Fruit fly (Drosophila melanogaster): ENCODE results near the gene SPE.

The SPE gene

dm6 chr3R:23721936-23722335 lies 35.9 kb downstream of the SPE start (continued):
- no peak for TF ChIP-seq HLH3B (GFP tag; IDR thresholded peaks at IDR 0.05)
- TF ChIP-seq hbn (GFP tag; IDR thresholded peaks at IDR 0.05; ENCODE audit: partially characterized antibody): no peak
- TF ChIP-seq GATAe (GFP tag; conservative IDR thresholded peaks at IDR 0.05): no peak
- no peak for TF ChIP-seq CG8765 (GFP tag; IDR thresholded peaks at IDR 0.05)
- TF ChIP-seq Fer2 (tag; optimal IDR thresholded peaks at IDR 0.05): no peak
- TF ChIP-seq CG3281 (GFP tag; optimal IDR thresholded peaks at IDR 0.05): peak; percentile 2
- no peak for TF ChIP-seq hb (GFP tag; IDR thresholded peaks at IDR 0.05; ENCODE audit: partially characterized antibody)
- TF ChIP-seq CG3838 (GFP tag; optimal IDR thresholded peaks at IDR 0.05): no peak
- no peak for TF ChIP-seq CG17802 (tag; optimal IDR thresholded peaks at IDR 0.05)
- TF ChIP-seq bab2 (GFP tag; optimal IDR thresholded peaks at IDR 0.05): no peak
- no peak for TF ChIP-seq Kr (GFP tag; optimal IDR thresholded peaks at IDR 0.05)
- no peak for TF ChIP-seq CG30431 (GFP tag; optimal IDR thresholded peaks at IDR 0.05)
- TF ChIP-seq ci (GFP tag; IDR thresholded peaks at IDR 0.05): 0 out of 3 replicates have a peak, but pooled peaks have one; percentile 26
- TF ChIP-seq tap (tag; optimal IDR thresholded peaks at IDR 0.05): peak; percentile 22
- no peak for TF ChIP-seq ab (GFP tag; optimal IDR thresholded peaks at IDR 0.05)
- TF ChIP-seq Dek (tag; optimal IDR thresholded peaks at IDR 0.05): peak; percentile 83
- TF ChIP-seq CG4820 (GFP tag; optimal IDR thresholded peaks at IDR 0.05): no peak
- no peak for TF ChIP-seq Nf-YB (GFP tag; optimal IDR thresholded peaks at IDR 0.05)
- TF ChIP-seq Nf-YA (GFP tag; IDR thresholded peaks at IDR 0.05): no peak
- no peak for TF ChIP-seq CG31388 (GFP tag; optimal IDR thresholded peaks at IDR 0.05)
- TF ChIP-seq Lhr (GFP tag; optimal IDR thresholded peaks at IDR 0.05): peak; percentile 87
- TF ChIP-seq CG12391 (tag; optimal IDR thresholded peaks at IDR 0.05): peak; percentile 43
- TF ChIP-seq exex (tag; optimal IDR thresholded peaks at IDR 0.05): peak; percentile 41
- no peak for TF ChIP-seq br (optimal IDR thresholded peaks at IDR 0.05)
- TF ChIP-seq pita (GFP tag; optimal IDR thresholded peaks at IDR 0.05): peak; percentile 17
- TF ChIP-seq PHDP (tag; optimal IDR thresholded peaks at IDR 0.05): peak; percentile 64
- no peak for TF ChIP-seq sna (GFP tag; IDR thresholded peaks at IDR 0.05; ENCODE audit: partially characterized antibody)
- no peak for TF ChIP-seq ewg (GFP tag; optimal IDR thresholded peaks at IDR 0.05)
- no peak for TF ChIP-seq slp2 (GFP tag; optimal IDR thresholded peaks at IDR 0.05)
- no peak for TF ChIP-seq kah (GFP tag; optimal IDR thresholded peaks at IDR 0.05)
- no peak for TF ChIP-seq toy (GFP tag; IDR thresholded peaks at IDR 0.05)
- TF ChIP-seq tll (GFP tag; optimal IDR thresholded peaks at IDR 0.05): no peak
- no peak for TF ChIP-seq CG42726 (GFP tag; IDR thresholded peaks at IDR 0.05; ENCODE audit: partially characterized antibody)
- no peak for TF ChIP-seq esg (GFP tag; conservative IDR thresholded peaks at IDR 0.05)
- TF ChIP-seq disco-r (GFP tag; optimal IDR thresholded peaks at IDR 0.05): no peak
- no peak for TF ChIP-seq Spps (tag; optimal IDR thresholded peaks at IDR 0.05)
- TF ChIP-seq CG31441 (GFP tag; IDR thresholded peaks at IDR 0.05): 0 out of 2 replicates have a peak, but pooled peaks have one; percentile 13
- peak; percentile 15 for TF ChIP-seq phol (tag; optimal IDR thresholded peaks at IDR 0.05)
- no peak for TF ChIP-seq sob (GFP tag; IDR thresholded peaks at IDR 0.05)
- no peak for TF ChIP-seq CG30020 (tag; optimal IDR thresholded peaks at IDR 0.05)
- TF ChIP-seq CG11247 (GFP tag; IDR thresholded peaks at IDR 0.05): no peak
- no peak for TF ChIP-seq CG14014 (GFP tag; IDR thresholded peaks at IDR 0.05)
- TF ChIP-seq Blimp-1 (GFP tag; optimal IDR thresholded peaks at IDR 0.05): no peak
- no peak for TF ChIP-seq CG14965 (GFP tag; optimal IDR thresholded peaks at IDR 0.05; ENCODE audit: borderline replicate concordance)
- TF ChIP-seq klu (GFP tag; IDR thresholded peaks at IDR 0.05): no peak
- TF ChIP-seq sr (GFP tag; IDR thresholded peaks at IDR 0.05): no peak
- TF ChIP-seq Dp (GFP tag; optimal IDR thresholded peaks at IDR 0.05): peak; percentile 95
- TF ChIP-seq CG10959 (GFP tag; IDR thresholded peaks at IDR 0.05): no peak
- TF ChIP-seq NfI (GFP tag; optimal IDR thresholded peaks at IDR 0.05): peak; percentile 45
- no peak for TF ChIP-seq HLHmδ (GFP tag; optimal IDR thresholded peaks at IDR 0.05)
- TF ChIP-seq slbo (GFP tag; IDR thresholded peaks at IDR 0.05): peak; percentile 56
